Worm (Caenorhabditis elegans) whole organism, L3 larva: ENCODE results near the gene srz-42.

Source experiments
- aly-2 ChIP-seq: fragments of 150-350 bp; optimal IDR thresholded peaks from 2 replicates; lab custom pipeline; 2014; ENCODE audit warnings: missing biosample characterization, missing genetic modification characterization
- daf-12 ChIP-seq: fragments of 150-350 bp; optimal IDR thresholded peaks from 2 replicates; lab custom pipeline; 2014; ENCODE audit warnings: missing biosample characterization, missing genetic modification reagents, missing genetic modification characterization
- fkh-10 ChIP-seq: sonication (generic microtip); optimal IDR thresholded peaks from 2 replicates; lab custom pipeline; 2017; ENCODE audit warnings: missing biosample characterization, missing genetic modification reagents, missing genetic modification characterization
- mdl-1 ChIP-seq: fragments of 150-350 bp; optimal IDR thresholded peaks from 2 replicates; lab custom pipeline; 2014; ENCODE audit warnings: missing biosample characterization, missing genetic modification characterization
- nfya-1 ChIP-seq: sonication (generic microtip); optimal IDR thresholded peaks from 2 replicates; lab custom pipeline; 2017; ENCODE audit warnings: missing genetic modification characterization, mild to moderate bottlenecking, missing compliant biosample characterization, antibody characterized with exemption, moderate library complexity; ENCODE audit not compliant: insufficient read depth
- nhr-25 ChIP-seq: sonication (generic microtip); optimal IDR thresholded peaks from 2 replicates; lab custom pipeline; 2017; ENCODE audit warnings: missing biosample characterization, missing genetic modification characterization

ce11 chrIV:14104745-14105144 is 24.4 kb upstream of the srz-42 start:
- TF ChIP-seq fkh-10 (GFP tag; lab: Kevin White, UChicago) = no peak
- no peak for TF ChIP-seq nfya-1 (tag; lab: Kevin White, UChicago)
- TF ChIP-seq aly-2 (tag; lab: Kevin White, UChicago) = no peak
- no peak for TF ChIP-seq mdl-1 (tag; lab: Kevin White, UChicago)
- no peak for TF ChIP-seq nhr-25
- no peak for TF ChIP-seq daf-12 (tag; lab: Kevin White, UChicago)
